Worm (Caenorhabditis elegans) whole organism, young adult: Measurements from ENCODE around the gene sop-2.

Experiments
- B0019.2 ChIP-seq: fragments of 200-800 bp; sonication (Bioruptor generic); conservative IDR thresholded peaks from 2 replicates; pipeline ENCODE4 v1.3.6; 2022; ENCODE audit warnings: missing genetic modification reagents, missing genetic modification characterization, missing compliant biosample characterization
- B0336.3 ChIP-seq: fragments of 200-800 bp; sonication (Bioruptor generic); IDR thresholded peaks from 2 replicates; pipeline ENCODE4 v1.3.6; 2022; ENCODE audit warnings: missing genetic modification characterization, missing compliant biosample characterization
- C17E4.6 ChIP-seq: fragments of 200-800 bp; sonication (Bioruptor generic); IDR thresholded peaks from 2 replicates; pipeline ENCODE4 v1.3.6; 2022; ENCODE audit warnings: missing genetic modification reagents, missing genetic modification characterization, missing compliant biosample characterization
- F10E7.11 ChIP-seq: sonication (generic microtip); optimal IDR thresholded peaks from 2 replicates; lab custom pipeline; 2017; ENCODE audit warnings: mild to moderate bottlenecking, missing genetic modification characterization, moderate library complexity, missing compliant biosample characterization
- F49E8.2 ChIP-seq: sonication (generic microtip); optimal IDR thresholded peaks from 3 replicates; lab custom pipeline; 2017; ENCODE audit warnings: missing genetic modification characterization, mild to moderate bottlenecking, missing compliant biosample characterization, antibody characterized with exemption, moderate library complexity; ENCODE audit not compliant: insufficient read depth
- F57A8.1 ChIP-seq: fragments of 200-800 bp; sonication (Bioruptor generic); optimal IDR thresholded peaks from 2 replicates; lab custom pipeline; 2018; ENCODE audit warnings: mild to moderate bottlenecking, missing genetic modification characterization, moderate library complexity, missing compliant biosample characterization
- Y53G8AR.9 ChIP-seq: fragments of 200-800 bp; sonication (Bioruptor generic); conservative IDR thresholded peaks from 2 replicates; pipeline ENCODE4 v1.3.6; 2022; ENCODE audit warnings: missing genetic modification reagents, missing genetic modification characterization, missing compliant biosample characterization
- Y56A3A.18 ChIP-seq: fragments of 200-800 bp; sonication (Bioruptor generic); IDR thresholded peaks from 2 replicates; pipeline ENCODE4 v1.3.6; 2022; ENCODE audit warnings: missing genetic modification reagents, missing genetic modification characterization, missing compliant biosample characterization
- Y79H2A.3 ChIP-seq: fragments of 200-800 bp; sonication (Bioruptor generic); conservative IDR thresholded peaks from 2 replicates; pipeline ENCODE4 v1.3.6; 2022; ENCODE audit warnings: missing genetic modification reagents, missing genetic modification characterization, missing compliant biosample characterization
- aptf-2 ChIP-seq: fragments of 200-800 bp; sonication (Bioruptor generic); conservative IDR thresholded peaks from 2 replicates; pipeline ENCODE4 v1.3.6; 2022; ENCODE audit warnings: missing genetic modification reagents, missing genetic modification characterization, missing compliant biosample characterization
- aptf-3 ChIP-seq: fragments of 200-800 bp; sonication (Bioruptor generic); IDR thresholded peaks from 2 replicates; pipeline ENCODE4 v1.3.6; 2022; ENCODE audit warnings: missing genetic modification characterization, missing compliant biosample characterization
- ccch-3 ChIP-seq: fragments of 200-800 bp; sonication (Bioruptor generic); optimal IDR thresholded peaks from 2 replicates; lab custom pipeline; 2018; ENCODE audit warnings: mild to moderate bottlenecking, missing genetic modification characterization, missing compliant biosample characterization
- cebp-1 ChIP-seq, 2 experiments: fragments of 200-800 bp in 1 of 2; sonication (Bioruptor generic) in 1 of 2; sonication (generic microtip) in 1 of 2; IDR thresholded peaks in 1 of 2; optimal IDR thresholded peaks in 1 of 2; 2 replicates each; pipeline versions ENCODE4 v1.3.6 to Lab custom; 2017 to 2022; ENCODE audit warnings: missing compliant biosample characterization in 2 of 2, missing genetic modification characterization in 2 of 2, mild to moderate bottlenecking in 1 of 2, missing genetic modification reagents in 1 of 2, moderate library complexity in 1 of 2
- ceh-100 ChIP-seq: fragments of 200-800 bp; sonication (Bioruptor generic); IDR thresholded peaks from 2 replicates; pipeline ENCODE4 v1.3.6; 2022; ENCODE audit warnings: missing genetic modification reagents, missing genetic modification characterization, missing compliant biosample characterization
- ceh-91 ChIP-seq: fragments of 200-800 bp; sonication (Bioruptor generic); IDR thresholded peaks from 2 replicates; pipeline ENCODE4 v1.3.6; 2022; ENCODE audit warnings: missing genetic modification reagents, missing genetic modification characterization, missing compliant biosample characterization
- dox-1 ChIP-seq: fragments of 200-800 bp; sonication (Bioruptor generic); IDR thresholded peaks from 2 replicates; pipeline ENCODE4 v1.3.6; 2022; ENCODE audit warnings: missing genetic modification reagents, missing genetic modification characterization, missing compliant biosample characterization
- dpff-1 ChIP-seq: sonication (generic microtip); optimal IDR thresholded peaks from 2 replicates; lab custom pipeline; 2017; ENCODE audit warnings: mild to moderate bottlenecking, missing genetic modification characterization, missing compliant biosample characterization
- egl-18 ChIP-seq: fragments of 200-800 bp; sonication (Bioruptor generic); IDR thresholded peaks from 2 replicates; pipeline ENCODE4 v1.3.6; 2022; ENCODE audit warnings: missing genetic modification reagents, missing genetic modification characterization, missing compliant biosample characterization
- egl-44 ChIP-seq: fragments of 200-800 bp; sonication (Bioruptor generic); IDR thresholded peaks from 2 replicates; pipeline ENCODE4 v1.3.6; 2022; ENCODE audit warnings: missing genetic modification reagents, missing genetic modification characterization, missing compliant biosample characterization
- egrh-3 ChIP-seq: fragments of 200-800 bp; sonication (Bioruptor generic); IDR thresholded peaks from 2 replicates; pipeline ENCODE4 v1.3.6; 2022; ENCODE audit warnings: missing genetic modification reagents, missing genetic modification characterization, missing compliant biosample characterization
- ekl-4 ChIP-seq: fragments of 200-800 bp; sonication (Bioruptor generic); IDR thresholded peaks from 2 replicates; pipeline ENCODE4 v1.3.6; 2022; ENCODE audit warnings: missing genetic modification reagents, missing genetic modification characterization, missing compliant biosample characterization
- hlh-12 ChIP-seq: sonication (generic microtip); optimal IDR thresholded peaks from 2 replicates; lab custom pipeline; 2016; ENCODE audit warnings: missing genetic modification characterization, missing compliant biosample characterization
- hmg-20 ChIP-seq: fragments of 200-800 bp; sonication (Bioruptor generic); IDR thresholded peaks from 2 replicates; pipeline ENCODE4 v1.3.6; 2022; ENCODE audit warnings: missing genetic modification reagents, missing genetic modification characterization, missing compliant biosample characterization
- let-526 ChIP-seq: fragments of 200-800 bp; sonication (Bioruptor generic); IDR thresholded peaks from 2 replicates; pipeline ENCODE4 v1.3.6; 2022; ENCODE audit warnings: missing genetic modification reagents, missing genetic modification characterization, missing compliant biosample characterization
- let-607 ChIP-seq, 2 experiments: fragments of 200-800 bp in 1 of 2; sonication (Bioruptor generic) in 1 of 2; sonication (generic microtip) in 1 of 2; optimal IDR thresholded peaks; 2 replicates each; lab custom pipeline; 2016 to 2018; ENCODE audit warnings: mild to moderate bottlenecking in 2 of 2, missing compliant biosample characterization in 2 of 2, missing genetic modification characterization in 2 of 2, moderate library complexity in 2 of 2, missing genotype in 1 of 2
- lin-54 ChIP-seq: fragments of 200-800 bp; sonication (Bioruptor generic); optimal IDR thresholded peaks from 2 replicates; lab custom pipeline; 2018; ENCODE audit warnings: mild to moderate bottlenecking, missing genetic modification characterization, missing compliant biosample characterization
- lsl-1 ChIP-seq: fragments of 200-800 bp; sonication (Bioruptor generic); optimal IDR thresholded peaks from 2 replicates; lab custom pipeline; 2018; ENCODE audit warnings: mild to moderate bottlenecking, missing genetic modification characterization, moderate library complexity, missing compliant biosample characterization
- mcd-1 ChIP-seq: fragments of 200-800 bp; sonication (Bioruptor generic); IDR thresholded peaks from 2 replicates; pipeline ENCODE4 v1.3.6; 2022; ENCODE audit warnings: missing genetic modification reagents, missing genetic modification characterization, missing compliant biosample characterization
- mel-28 ChIP-seq: sonication (generic microtip); optimal IDR thresholded peaks from 2 replicates; lab custom pipeline; 2016; ENCODE audit warnings: borderline replicate concordance, mild to moderate bottlenecking, missing genetic modification characterization, missing compliant biosample characterization
- mxl-1 ChIP-seq: sonication (generic microtip); optimal IDR thresholded peaks from 2 replicates; lab custom pipeline; 2016; ENCODE audit warnings: missing genetic modification characterization, missing compliant biosample characterization
- nfya-1 ChIP-seq: sonication (generic microtip); optimal IDR thresholded peaks from 2 replicates; lab custom pipeline; 2017; ENCODE audit warnings: antibody characterized with exemption, missing compliant biosample characterization, missing genetic modification characterization, borderline replicate concordance; ENCODE audit not compliant: insufficient read depth
- pha-4 ChIP-seq: fragments of 150-350 bp; sonication (generic microtip); optimal IDR thresholded peaks from 2 replicates; lab custom pipeline; 2014; ENCODE audit warnings: missing biosample characterization, missing genetic modification reagents, missing genetic modification characterization
- repo-1 ChIP-seq: sonication (generic microtip); optimal IDR thresholded peaks from 2 replicates; lab custom pipeline; 2017; ENCODE audit warnings: mild to moderate bottlenecking, missing genetic modification characterization, missing compliant biosample characterization
- tbx-9 ChIP-seq: sonication (generic microtip); optimal IDR thresholded peaks from 2 replicates; lab custom pipeline; 2016; ENCODE audit warnings: borderline replicate concordance, missing genetic modification characterization, inconsistent platforms, missing compliant biosample characterization
- tlf-1 ChIP-seq: fragments of 200-800 bp; sonication (Bioruptor generic); optimal IDR thresholded peaks from 2 replicates; lab custom pipeline; 2018; ENCODE audit warnings: mild to moderate bottlenecking, missing genetic modification characterization, missing compliant biosample characterization
- unc-130 ChIP-seq: sonication (generic microtip); optimal IDR thresholded peaks from 2 replicates; lab custom pipeline; 2016; ENCODE audit warnings: missing genetic modification reagents, missing genetic modification characterization, missing compliant biosample characterization
- unc-62 ChIP-seq: fragments of 150-350 bp; optimal IDR thresholded peaks from 2 replicates; lab custom pipeline; 2014; ENCODE audit warnings: missing biosample characterization, missing genetic modification reagents, missing genetic modification characterization
- zim-3 ChIP-seq: sonication (generic microtip); optimal IDR thresholded peaks from 2 replicates; lab custom pipeline; 2017; ENCODE audit warnings: mild to moderate bottlenecking, missing genetic modification characterization, moderate library complexity, missing compliant biosample characterization
- ztf-18 ChIP-seq: sonication (generic microtip); optimal IDR thresholded peaks from 2 replicates; lab custom pipeline; 2016; ENCODE audit warnings: missing genotype, mild to moderate bottlenecking, missing genetic modification characterization, missing compliant biosample characterization
- ztf-22 ChIP-seq: fragments of 200-800 bp; sonication (Bioruptor generic); optimal IDR thresholded peaks from 2 replicates; lab custom pipeline; 2018; ENCODE audit warnings: mild to moderate bottlenecking, missing genetic modification characterization, moderate library complexity, missing compliant biosample characterization
- ztf-3 ChIP-seq: fragments of 200-800 bp; sonication (Bioruptor generic); optimal IDR thresholded peaks from 2 replicates; lab custom pipeline; 2018; ENCODE audit warnings: mild to moderate bottlenecking, missing genetic modification characterization, missing compliant biosample characterization

Gene sop-2

DNA sequence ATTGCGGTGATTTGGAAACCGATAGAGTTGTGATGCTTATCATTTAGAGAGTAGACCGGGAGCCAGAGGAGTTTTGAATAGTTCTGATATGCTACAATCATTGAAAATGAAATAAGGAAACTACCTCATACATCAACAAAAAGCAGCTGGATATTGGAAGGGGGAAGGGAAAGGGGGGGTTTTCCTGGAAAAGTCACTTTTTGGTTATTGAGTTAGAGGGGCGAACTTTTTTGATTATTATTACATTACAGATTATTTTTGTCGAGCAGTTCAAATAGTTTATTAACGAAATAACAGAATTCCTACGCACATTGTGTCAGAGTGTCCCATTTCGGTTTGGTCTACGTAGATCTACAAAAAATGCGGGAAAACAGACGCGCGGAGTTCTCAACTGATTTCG, 47.0 kb downstream of the sop-2 start, which contains the start of gene sre-42:
Gene sre-42 (minus strand): TSS at position 101 of the 400 bp plus-strand sequence.
- TF ChIP-seq ekl-4 (no peak), mcd-1 (GFP tag; lab: Robert Waterston, UW) (no peak), F10E7.11 (tag; lab: Kevin White, UChicago) (no peak), egrh-3 (GFP tag; lab: Robert Waterston, UW) (no peak), F57A8.1 (GFP tag; lab: Kevin White, UChicago) (no peak), lin-54 (GFP tag; lab: Kevin White, UChicago) (no peak), B0336.3 (GFP tag; lab: Robert Waterston, UW) (no peak), let-607 (tag; optimal IDR thresholded peaks at IDR 0.05; lab: Kevin White, UChicago) (no peak), tlf-1 (GFP tag; lab: Kevin White, UChicago) (no peak)

DNA sequence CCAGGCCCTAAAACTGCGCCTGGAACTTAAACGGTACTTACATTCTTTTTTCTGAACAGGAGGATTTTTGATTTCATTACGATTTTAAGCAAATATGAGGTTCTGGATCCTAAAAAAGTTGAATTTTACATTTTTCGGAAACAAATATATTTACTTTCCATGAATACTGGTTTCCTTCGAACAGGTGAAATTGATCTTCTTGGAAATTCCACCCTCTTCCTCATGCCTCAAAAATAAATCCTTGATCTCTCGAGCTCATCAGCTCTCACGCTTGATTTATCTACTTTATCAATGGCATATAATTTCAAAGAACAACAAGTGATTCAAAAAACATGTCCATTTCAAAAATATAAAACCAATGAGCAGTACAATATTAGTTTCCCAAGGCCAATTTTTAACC, 47.7 kb downstream of the sop-2 start:
- TF ChIP-seq unc-62 (GFP tag; lab: Kevin White, UChicago), result no peak
- TF ChIP-seq, all 124 proteins: peak for 0

DNA sequence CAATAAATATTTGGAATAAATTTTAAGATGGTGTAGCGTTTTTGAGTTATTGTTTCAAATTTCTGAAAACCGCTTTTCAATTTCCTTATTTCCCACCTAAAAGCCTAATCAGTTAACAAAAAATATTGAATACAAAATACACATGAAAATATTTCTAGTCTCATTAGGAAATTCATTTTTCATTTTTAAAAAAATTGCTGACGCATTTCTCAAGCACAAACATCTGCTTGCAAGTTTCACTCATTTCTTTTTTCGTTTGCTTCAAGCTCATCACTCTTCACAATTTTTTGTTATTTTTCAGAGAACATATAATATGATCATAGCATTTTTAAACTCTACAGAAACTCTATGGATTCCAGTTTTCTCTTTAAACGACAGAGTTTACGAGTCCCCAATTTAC, 48.2 kb downstream of the sop-2 start, which contains the start of gene sre-41:
Gene sre-41 (plus strand): TSS at position 301 of the 400 bp plus-strand sequence.
- no peak for TF ChIP-seq F49E8.2
- TF ChIP-seq egl-44 (GFP tag; lab: Robert Waterston, UW), result no peak
- TF ChIP-seq Y56A3A.18 (GFP tag; lab: Robert Waterston, UW), result no peak
- no peak for TF ChIP-seq zim-3 (tag; lab: Kevin White, UChicago)
- no peak for TF ChIP-seq hmg-20 (GFP tag; lab: Robert Waterston, UW)
- no peak for TF ChIP-seq mel-28 (tag; lab: Kevin White, UChicago)
- TF ChIP-seq ceh-100 (GFP tag; lab: Robert Waterston, UW), result no peak
- no peak for TF ChIP-seq ceh-91
- no peak for TF ChIP-seq C17E4.6 (GFP tag; lab: Robert Waterston, UW)
- TF ChIP-seq mxl-1 (tag; lab: Kevin White, UChicago), result no peak
- no peak for TF ChIP-seq ztf-3 (GFP tag; lab: Kevin White, UChicago)
- no peak for TF ChIP-seq lsl-1 (GFP tag; lab: Kevin White, UChicago)
- no peak for TF ChIP-seq aptf-3
- no peak for TF ChIP-seq Y79H2A.3
- TF ChIP-seq dpff-1 (tag; lab: Kevin White, UChicago), result no peak
- TF ChIP-seq let-526 (GFP tag; lab: Robert Waterston, UW), result no peak
- no peak for TF ChIP-seq Y53G8AR.9 (GFP tag; lab: Robert Waterston, UW)
- TF ChIP-seq unc-130 (GFP tag; lab: Kevin White, UChicago), result no peak

DNA sequence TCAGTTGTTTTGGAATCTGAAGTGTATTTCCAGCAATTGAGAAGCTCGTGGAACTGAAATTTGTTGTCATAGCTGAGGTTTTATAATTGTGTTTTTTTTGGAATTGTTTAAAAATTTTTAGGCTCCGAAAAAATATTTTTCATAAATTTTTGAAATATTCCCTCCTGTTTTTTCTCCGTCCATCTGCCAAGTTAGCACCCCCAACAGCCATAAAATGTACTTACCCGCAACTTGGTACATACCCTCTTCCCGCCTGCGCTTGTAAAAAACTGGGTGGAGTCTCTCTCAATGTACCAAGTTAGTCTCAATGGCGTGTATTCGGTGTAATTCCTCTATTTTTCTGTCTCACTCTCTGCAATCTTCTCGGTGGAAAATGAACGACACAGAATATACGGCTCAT, 50.0 kb downstream of the sop-2 start, which contains the start of gene Y57A10B.6:
Gene Y57A10B.6 (plus strand): TSS at position 301 of the 400 bp plus-strand sequence.
- no peak for TF ChIP-seq tbx-9 (tag; lab: Kevin White, UChicago)
- no peak for TF ChIP-seq B0019.2
- TF ChIP-seq ztf-18, result no peak
- no peak for TF ChIP-seq pha-4
- no peak for TF ChIP-seq ztf-22 (GFP tag; lab: Kevin White, UChicago)
- no peak for TF ChIP-seq egl-18 (GFP tag; lab: Robert Waterston, UW)
- no peak for TF ChIP-seq lsl-1 (GFP tag; lab: Kevin White, UChicago)
- TF ChIP-seq cebp-1 (GFP tag; IDR thresholded peaks at IDR 0.05; lab: Robert Waterston, UW), result no peak
- TF ChIP-seq cebp-1 (tag; optimal IDR thresholded peaks at IDR 0.05; lab: Kevin White, UChicago), result no peak
- no peak for TF ChIP-seq ceh-100 (GFP tag; lab: Robert Waterston, UW)
- no peak for TF ChIP-seq repo-1 (tag; lab: Kevin White, UChicago)
- TF ChIP-seq ccch-3 (GFP tag; lab: Kevin White, UChicago), result no peak
- TF ChIP-seq hlh-12, result no peak
- TF ChIP-seq nfya-1, result no peak
- TF ChIP-seq dox-1 (GFP tag; lab: Robert Waterston, UW), result no peak
- TF ChIP-seq aptf-2 (GFP tag; lab: Robert Waterston, UW), result no peak
